Fruit fly (Drosophila melanogaster): ENCODE data around the gene Thor.

The Thor gene

DNA sequence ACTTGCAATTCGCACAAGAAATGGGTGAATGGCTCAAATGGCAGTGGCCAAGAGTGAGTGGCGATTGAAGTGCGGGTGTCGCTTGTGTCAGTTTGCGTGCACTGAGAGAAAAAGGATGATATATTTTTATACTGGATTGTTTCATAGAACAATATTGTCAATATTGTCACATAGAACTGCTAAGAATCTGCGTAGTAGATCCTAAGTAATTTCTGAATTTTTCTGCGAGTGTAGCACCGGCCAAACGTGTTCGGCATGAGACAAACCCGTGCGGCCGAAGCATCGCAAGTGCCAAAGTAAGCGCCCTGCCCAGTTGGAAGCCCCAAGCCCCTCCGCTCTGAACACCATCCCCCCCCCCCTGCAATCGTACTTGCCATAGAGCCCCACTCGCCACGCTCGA lies 37.9 kb upstream of the Thor start (continued):
- TF ChIP-seq HHEX (GFP tag; optimal IDR thresholded peaks at IDR 0.05) (peak; percentile 76), CG2678 (tag; optimal IDR thresholded peaks at IDR 0.05) (peak; percentile 74), CG18599 (GFP tag; optimal IDR thresholded peaks at IDR 0.05) (peak; percentile 72), GATAe (GFP tag; conservative IDR thresholded peaks at IDR 0.05) (no peak), CG8924 (tag; optimal IDR thresholded peaks at IDR 0.05) (peak; percentile 55), amos (GFP tag; IDR thresholded peaks at IDR 0.05; ENCODE audit: partially characterized antibody) (no peak), Ada2b (GFP tag; IDR thresholded peaks at IDR 0.05) (peak; percentile 72), CG3407 (GFP tag; optimal IDR thresholded peaks at IDR 0.05) (peak; percentile 62), D19B (GFP tag; optimal IDR thresholded peaks at IDR 0.05) (no peak), trem (tag; optimal IDR thresholded peaks at IDR 0.05) (peak; percentile 29), ind (GFP tag; optimal IDR thresholded peaks at IDR 0.05) (peak; percentile 77), CG14050 (GFP tag; IDR thresholded peaks at IDR 0.05) (peak; percentile 37; the same call in 1 of the 3 replicates), CG17802 (tag; optimal IDR thresholded peaks at IDR 0.05) (peak; percentile 33), CG17829 (tag; optimal IDR thresholded peaks at IDR 0.05) (peak; percentile 65), sna (GFP tag; IDR thresholded peaks at IDR 0.05; ENCODE audit: partially characterized antibody) (no peak), NC2β (GFP tag; optimal IDR thresholded peaks at IDR 0.05) (peak; percentile 40), stc (GFP tag; IDR thresholded peaks at IDR 0.05) (peak; percentile 80), HLH4C (GFP tag; IDR thresholded peaks at IDR 0.05; ENCODE audit: partially characterized antibody) (no peak), psq (GFP tag; optimal IDR thresholded peaks at IDR 0.05) (peak; percentile 7), cg (GFP tag; optimal IDR thresholded peaks at IDR 0.05) (no peak), Spps (tag; optimal IDR thresholded peaks at IDR 0.05) (peak; percentile 21), CG4854 (GFP tag; optimal IDR thresholded peaks at IDR 0.05) (no peak), Vsx1 (GFP tag; optimal IDR thresholded peaks at IDR 0.05) (no peak), TFAM (GFP tag; optimal IDR thresholded peaks at IDR 0.05) (no peak), CG15269 (tag; optimal IDR thresholded peaks at IDR 0.05) (peak; percentile 67), Ets65A (GFP tag) (peak; percentile 76), CG8281 (tag; optimal IDR thresholded peaks at IDR 0.05) (peak; percentile 37), CG2129 (GFP tag; IDR thresholded peaks at IDR 0.05; ENCODE audit: partially characterized antibody) (no peak), CG16779 (GFP tag; IDR thresholded peaks at IDR 0.05) (0 out of 2 replicates have a peak, but pooled peaks have one; percentile 62), ewg (GFP tag; optimal IDR thresholded peaks at IDR 0.05) (peak; percentile 51), vnd (GFP tag; IDR thresholded peaks at IDR 0.05; ENCODE audit: partially characterized antibody) (no peak), ab (GFP tag; optimal IDR thresholded peaks at IDR 0.05) (no peak), Dp (GFP tag; optimal IDR thresholded peaks at IDR 0.05) (no peak), ATbp (GFP tag; optimal IDR thresholded peaks at IDR 0.05) (peak; percentile 74), Rfx (GFP tag; IDR thresholded peaks at IDR 0.05) (peak; percentile 75), Hr39 (optimal IDR thresholded peaks at IDR 0.05) (no peak), CG14667 (GFP tag; IDR thresholded peaks at IDR 0.05) (no peak), insv (GFP tag; optimal IDR thresholded peaks at IDR 0.05) (no peak), cas (GFP tag; IDR thresholded peaks at IDR 0.05) (peak; percentile 73), wek (GFP tag; optimal IDR thresholded peaks at IDR 0.05) (no peak), zf30C (GFP tag; optimal IDR thresholded peaks at IDR 0.05) (no peak), CG10565 (GFP tag; optimal IDR thresholded peaks at IDR 0.05) (no peak), CG12104 (GFP tag; optimal IDR thresholded peaks at IDR 0.05) (no peak), sqz (GFP tag; optimal IDR thresholded peaks at IDR 0.05) (no peak), CG4820 (GFP tag; optimal IDR thresholded peaks at IDR 0.05) (peak; percentile 52), Hmr (GFP tag; optimal IDR thresholded peaks at IDR 0.05) (peak; percentile 68), sd (tag; optimal IDR thresholded peaks at IDR 0.05) (no peak), ham (GFP tag; IDR thresholded peaks at IDR 0.05) (no peak), stwl (tag; optimal IDR thresholded peaks at IDR 0.05) (no peak), Fer3 (tag; optimal IDR thresholded peaks at IDR 0.05) (peak; percentile 59), HmgZ (tag; optimal IDR thresholded peaks at IDR 0.05) (no peak)
